Fruit fly (Drosophila melanogaster): ENCODE results near the gene CG42238.

The CG42238 gene

DNA sequence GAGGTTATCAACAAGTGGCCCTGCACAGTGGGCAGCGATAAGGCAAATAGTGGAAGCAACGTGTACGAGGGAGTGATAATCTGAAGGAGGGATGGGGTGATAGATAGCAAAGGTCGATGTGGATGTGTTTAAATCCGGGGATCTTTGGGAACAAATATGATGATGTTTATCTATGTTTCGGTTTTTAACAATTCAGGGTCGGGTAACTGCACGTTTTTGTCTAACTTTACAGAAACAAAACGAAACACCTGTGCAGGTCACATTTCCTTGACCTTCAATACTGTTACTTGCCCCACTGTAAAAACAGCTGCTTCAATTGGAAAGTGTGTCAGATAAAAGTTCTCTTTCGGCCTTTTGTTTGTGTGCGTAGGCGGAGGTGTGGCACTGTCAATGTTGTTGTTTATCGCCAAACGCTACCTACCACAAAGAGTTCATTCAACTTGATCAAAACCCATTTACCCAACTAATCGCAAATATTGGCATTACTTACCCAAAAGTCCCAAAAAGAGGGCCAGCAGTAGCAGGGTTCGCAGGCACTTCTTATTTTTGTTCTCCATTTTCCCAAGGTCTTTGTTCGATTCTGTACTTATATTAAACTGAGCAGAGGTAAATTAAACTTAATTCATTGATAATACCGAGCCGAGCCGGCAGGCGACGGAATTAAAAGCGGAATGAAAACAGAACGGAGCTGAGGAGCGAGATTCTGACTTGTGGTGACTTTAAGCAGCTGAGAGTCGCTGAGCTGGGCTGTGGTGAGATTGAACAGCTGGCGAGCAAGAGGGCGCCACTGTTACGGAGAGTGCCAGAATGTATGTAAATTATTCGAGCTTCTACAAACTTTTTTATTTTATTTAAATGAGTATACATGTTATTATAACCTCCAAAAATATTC is 129.5 kb downstream of the CG42238 start, which contains the start of gene Mtp (continued):
- TF ChIP-seq CG17802 (tag; optimal IDR thresholded peaks at IDR 0.05), result peak; percentile 95
- TF ChIP-seq btn (GFP tag; optimal IDR thresholded peaks at IDR 0.05), result peak; percentile 60
- 0 out of 3 replicates have a peak, but pooled peaks have one; percentile 30 for TF ChIP-seq CG16813 (GFP tag; IDR thresholded peaks at IDR 0.05; ENCODE audit: partially characterized antibody)
- no peak for TF ChIP-seq inv (GFP tag; IDR thresholded peaks at IDR 0.05; ENCODE audit: partially characterized antibody)
- peak; percentile 80 for TF ChIP-seq scrt (GFP tag; optimal IDR thresholded peaks at IDR 0.05)
- peak in 1 of 2 experiments; percentile 98 for TF ChIP-seq eve (GFP tag; optimal IDR thresholded peaks at IDR 0.05)
- TF ChIP-seq CG9932 (GFP tag; IDR thresholded peaks at IDR 0.05), result peak; percentile 51
- no peak for TF ChIP-seq Elba2 (GFP tag; optimal IDR thresholded peaks at IDR 0.05)
- peak; percentile 46 for TF ChIP-seq vfl (GFP tag; optimal IDR thresholded peaks at IDR 0.05)
- peak; percentile 4 for TF ChIP-seq stwl (tag; optimal IDR thresholded peaks at IDR 0.05)
- TF ChIP-seq CG7556 (GFP tag; optimal IDR thresholded peaks at IDR 0.05), result peak; percentile 86
- TF ChIP-seq CG10959 (GFP tag; IDR thresholded peaks at IDR 0.05), result no peak
- peak; percentile 74 for TF ChIP-seq CG16863 (GFP tag; optimal IDR thresholded peaks at IDR 0.05)
- peak; percentile 81 for TF ChIP-seq pb (GFP tag; optimal IDR thresholded peaks at IDR 0.05)
- no peak for TF ChIP-seq B-H1 (GFP tag; IDR thresholded peaks at IDR 0.05)
- peak; percentile 50 for TF ChIP-seq salm (tag; optimal IDR thresholded peaks at IDR 0.05)
- TF ChIP-seq CG11696 (GFP tag; IDR thresholded peaks at IDR 0.05), result 0 out of 2 replicates have a peak, but pooled peaks have one; percentile 46
- TF ChIP-seq eyg (GFP tag; optimal IDR thresholded peaks at IDR 0.05), result peak; percentile 62
- peak; percentile 48 for TF ChIP-seq fd3F (GFP tag; optimal IDR thresholded peaks at IDR 0.05)
- TF ChIP-seq sc (optimal IDR thresholded peaks at IDR 0.05), result no peak
- peak; percentile 67 for TF ChIP-seq sc (GFP tag; optimal IDR thresholded peaks at IDR 0.05)
- TF ChIP-seq CG10431 (GFP tag; optimal IDR thresholded peaks at IDR 0.05), result peak; percentile 98
- peak; percentile 79 for TF ChIP-seq HmgZ (tag; optimal IDR thresholded peaks at IDR 0.05)
- peak; percentile 77 for TF ChIP-seq CG14710 (tag; optimal IDR thresholded peaks at IDR 0.05)
- peak; percentile 73 for TF ChIP-seq tgo (GFP tag; IDR thresholded peaks at IDR 0.05)
- no peak for TF ChIP-seq Dip2 (GFP tag; IDR thresholded peaks at IDR 0.05)
- TF ChIP-seq CG1233 (GFP tag; optimal IDR thresholded peaks at IDR 0.05), result peak; percentile 42
- peak; percentile 30 for TF ChIP-seq CG31388 (GFP tag; optimal IDR thresholded peaks at IDR 0.05)
- TF ChIP-seq fru (optimal IDR thresholded peaks at IDR 0.05), result no peak
- TF ChIP-seq CG2712 (tag; optimal IDR thresholded peaks at IDR 0.05), result peak; percentile 77
- peak; percentile 48 for TF ChIP-seq Meics (GFP tag; optimal IDR thresholded peaks at IDR 0.05)
- TF ChIP-seq phol (tag; optimal IDR thresholded peaks at IDR 0.05), result peak; percentile 75
- TF ChIP-seq ssp (GFP tag; IDR thresholded peaks at IDR 0.05), result peak; percentile 28; the same call in 1 of the 2 replicates
- no peak for TF ChIP-seq ap (GFP tag; IDR thresholded peaks at IDR 0.05)
- TF ChIP-seq sisA (GFP tag; IDR thresholded peaks at IDR 0.05), result peak; percentile 67
- peak; percentile 76 for TF ChIP-seq ind (GFP tag; optimal IDR thresholded peaks at IDR 0.05)
- no peak for TF ChIP-seq CG31365 (tag; optimal IDR thresholded peaks at IDR 0.05)
- TF ChIP-seq aop (GFP tag; IDR thresholded peaks at IDR 0.05), result no peak
- peak; percentile 22 for TF ChIP-seq BEAF-32 (GFP tag; optimal IDR thresholded peaks at IDR 0.05)
- peak; percentile 43; the same call in 1 of the 2 replicates for TF ChIP-seq H2.0 (GFP tag; IDR thresholded peaks at IDR 0.05)
- peak; percentile 82 for TF ChIP-seq grau (tag; optimal IDR thresholded peaks at IDR 0.05)
- peak; percentile 44 for TF ChIP-seq CG6813 (GFP tag; optimal IDR thresholded peaks at IDR 0.05)
- TF ChIP-seq CG1792 (GFP tag; optimal IDR thresholded peaks at IDR 0.05), result peak; percentile 66
- peak; percentile 43; the same call in 1 of the 2 replicates for TF ChIP-seq CG7372 (GFP tag; IDR thresholded peaks at IDR 0.05)
- peak; percentile 66 for TF ChIP-seq CG18619 (GFP tag; optimal IDR thresholded peaks at IDR 0.05)
- TF ChIP-seq chm (GFP tag; IDR thresholded peaks at IDR 0.05), result peak; percentile 68
- TF ChIP-seq sim (GFP tag; IDR thresholded peaks at IDR 0.05), result peak; percentile 45; the same call in 1 of the 2 replicates
- peak; percentile 80 for TF ChIP-seq CG13424 (tag; optimal IDR thresholded peaks at IDR 0.05)
- no peak for TF ChIP-seq CG16779 (GFP tag; IDR thresholded peaks at IDR 0.05)
